Worm (Caenorhabditis elegans): ENCODE measurements around the gene spot-1.

DNA sequence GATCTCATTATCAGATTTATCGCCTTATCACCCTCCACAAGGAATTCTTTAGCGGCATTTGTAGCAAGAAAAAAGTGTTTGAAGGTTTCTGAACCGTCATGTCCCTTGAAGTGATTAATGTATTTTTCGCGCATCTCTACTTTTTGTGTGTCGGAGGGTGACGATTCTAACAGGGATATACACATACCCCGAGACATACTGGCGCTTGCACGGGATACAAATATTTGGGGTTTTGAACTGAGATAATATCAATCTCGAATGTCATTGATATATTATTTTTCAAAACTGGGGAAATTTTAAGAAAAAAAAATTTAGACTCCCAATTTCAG lies 28.5 kb upstream of the spot-1 start:
- TF ChIP-seq W03F9.2 (tag; optimal IDR thresholded peaks at IDR 0.05), result no peak
- TF ChIP-seq dao-5 (tag; optimal IDR thresholded peaks at IDR 0.05), result no peak
- TF ChIP-seq him-1 (tag; optimal IDR thresholded peaks at IDR 0.05), result no peak

Measured in whole organism, L4/young adult.